Worm (Caenorhabditis elegans): ENCODE measurements around the gene cyp-34A8.

- no peak for TF ChIP-seq dao-5 (tag; optimal IDR thresholded peaks at IDR 0.05)
- TF ChIP-seq him-1 (tag; optimal IDR thresholded peaks at IDR 0.05), result no peak
- no peak for TF ChIP-seq W03F9.2 (tag; optimal IDR thresholded peaks at IDR 0.05)
Observed at ce11 chrV:3992334-3992733, 24.7 kb upstream of the cyp-34A8 start.

Measured in whole organism, L4/young adult.